Worm (Caenorhabditis elegans) whole organism, mixed stage, embryonic: ENCODE data around the gene nhr-21.

ENCODE experiments used
- elt-3 ChIP-seq: fragments of 150-350 bp; optimal IDR thresholded peaks from 2 replicates; lab custom pipeline; 2014; ENCODE audit warnings: missing biosample characterization, missing genetic modification characterization
- lin-13 ChIP-seq: fragments of 150-350 bp; optimal IDR thresholded peaks from 2 replicates; lab custom pipeline; 2014; ENCODE audit warnings: missing biosample characterization, missing genetic modification characterization
- lsy-2 ChIP-seq: fragments of 150-350 bp; optimal IDR thresholded peaks from 2 replicates; lab custom pipeline; 2014; ENCODE audit warnings: missing biosample characterization, missing genetic modification characterization
- nhr-12 ChIP-seq: fragments of 150-350 bp; optimal IDR thresholded peaks from 2 replicates; lab custom pipeline; 2014; ENCODE audit warnings: missing biosample characterization, missing genetic modification characterization
- nhr-76 ChIP-seq: sonication (generic microtip); optimal IDR thresholded peaks from 2 replicates; lab custom pipeline; 2017; ENCODE audit warnings: missing biosample characterization, missing genetic modification characterization

ce11 chrII:7298197-7298682 is 40.8 kb upstream of the nhr-21 start, which contains the start of gene puf-8:
- TF ChIP-seq lin-13 (tag; lab: Kevin White, UChicago) (no peak), nhr-12 (tag; lab: Kevin White, UChicago) (no peak), lsy-2 (tag; lab: Kevin White, UChicago) (no peak), nhr-76 (tag; lab: Kevin White, UChicago) (no peak), elt-3 (no peak)
